Worm (Caenorhabditis elegans) whole organism, L4/young adult: Measurements from ENCODE around the gene pot-3.

Experiments used
- dao-5 ChIP-seq: sonication (generic microtip); optimal IDR thresholded peaks from 2 replicates; lab custom pipeline; 2016; ENCODE audit warnings: missing genotype, missing genetic modification characterization, moderate library complexity, missing compliant biosample characterization
- him-1 ChIP-seq: sonication (generic microtip); optimal IDR thresholded peaks from 2 replicates; lab custom pipeline; 2016; ENCODE audit warnings: missing genotype, missing genetic modification reagents, missing genetic modification characterization, missing compliant biosample characterization

DNA sequence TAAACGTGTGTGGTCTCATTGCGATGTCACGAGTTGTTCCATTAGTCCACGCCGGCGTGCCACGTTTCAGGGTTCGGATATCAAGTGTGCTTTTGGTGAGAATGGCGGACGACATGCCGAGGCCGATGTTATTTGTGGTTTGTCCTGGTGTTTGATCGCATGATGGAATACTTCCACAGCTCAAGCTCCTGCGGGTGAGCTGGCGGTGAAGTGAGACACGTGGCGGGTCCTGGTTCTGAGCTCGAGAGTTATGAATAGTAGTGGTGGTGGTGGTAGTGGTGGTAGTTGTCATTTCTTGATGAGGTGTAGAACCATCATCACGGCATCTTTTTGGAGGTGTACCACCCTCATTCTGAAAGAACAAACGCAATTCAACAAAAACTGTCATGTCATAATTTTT is 10.0 kb upstream of the pot-3 start:
- no peak for TF ChIP-seq him-1 (tag; lab: Kevin White, UChicago)
- TF ChIP-seq dao-5 (tag; lab: Kevin White, UChicago) = no peak
